Worm (Caenorhabditis elegans) whole organism, L4 larva: ENCODE measurements around the gene H40L08.3.

Experiments used
- F49E8.2 ChIP-seq: sonication (generic microtip); optimal IDR thresholded peaks from 2 replicates; lab custom pipeline; 2016; ENCODE audit warnings: missing compliant biosample characterization, mild to moderate bottlenecking, missing genetic modification characterization, borderline replicate concordance
- ama-1 ChIP-seq: fragments of 150-350 bp; optimal IDR thresholded peaks from 2 replicates; lab custom pipeline; 2014; ENCODE audit warnings: inconsistent platforms, mixed read lengths
- dve-1 ChIP-seq: sonication (generic microtip); optimal IDR thresholded peaks from 2 replicates; lab custom pipeline; 2017; ENCODE audit warnings: antibody characterized with exemption, mild to moderate bottlenecking, missing genetic modification characterization, missing compliant biosample characterization; ENCODE audit not compliant: insufficient read depth
- hmg-1.1 ChIP-seq: fragments of 200-800 bp; sonication (Bioruptor generic); IDR thresholded peaks from 2 replicates; pipeline ENCODE4 v1.3.6; 2022; ENCODE audit warnings: missing genetic modification reagents, missing genetic modification characterization, missing compliant biosample characterization
- jun-1 ChIP-seq: fragments of 150-350 bp; optimal IDR thresholded peaks from 2 replicates; lab custom pipeline; 2014; ENCODE audit warnings: missing biosample characterization, missing genetic modification reagents, missing genetic modification characterization
- lin-13 ChIP-seq: fragments of 150-350 bp; optimal IDR thresholded peaks from 2 replicates; lab custom pipeline; 2014; ENCODE audit warnings: missing biosample characterization, missing genetic modification reagents, missing genetic modification characterization
- madf-9 ChIP-seq: fragments of 200-800 bp; sonication (Bioruptor generic); conservative IDR thresholded peaks from 2 replicates; pipeline ENCODE4 v1.3.6; 2022; ENCODE audit warnings: missing genetic modification reagents, missing genetic modification characterization, missing compliant biosample characterization
- nhr-41 ChIP-seq: fragments of 200-800 bp; sonication (Bioruptor generic); IDR thresholded peaks from 2 replicates; pipeline ENCODE4 v1.3.6; 2022; ENCODE audit warnings: missing genetic modification reagents, missing genetic modification characterization, missing compliant biosample characterization
- saeg-2 ChIP-seq: fragments of 200-800 bp; sonication (Bioruptor generic); IDR thresholded peaks from 2 replicates; pipeline ENCODE4 v1.3.6; 2022; ENCODE audit warnings: missing genetic modification reagents, missing genetic modification characterization, missing compliant biosample characterization
- unc-39 ChIP-seq: sonication (generic microtip); optimal IDR thresholded peaks from 2 replicates; lab custom pipeline; 2017; ENCODE audit warnings: missing biosample characterization, missing genetic modification characterization
- ztf-11 ChIP-seq: fragments of 150-350 bp; optimal IDR thresholded peaks from 2 replicates; lab custom pipeline; 2014; ENCODE audit warnings: missing biosample characterization, missing genetic modification characterization
- ztf-7 ChIP-seq: fragments of 150-350 bp; optimal IDR thresholded peaks from 2 replicates; lab custom pipeline; 2014; ENCODE audit warnings: missing biosample characterization, missing genetic modification characterization

ce11 chrX:15094973-15095372 is 19.1 kb upstream of the H40L08.3 start, which contains the start of gene F09B12.7:
- TF ChIP-seq ztf-11 = no peak
- no peak for TF ChIP-seq madf-9 (GFP tag; lab: Robert Waterston, UW)
- no peak for TF ChIP-seq ama-1 (lab: Kevin White, UChicago)
- no peak for TF ChIP-seq saeg-2 (GFP tag; lab: Robert Waterston, UW)
- TF ChIP-seq dve-1 = no peak
- TF ChIP-seq ztf-7 (tag; lab: Kevin White, UChicago) = no peak
- no peak for TF ChIP-seq F49E8.2
- TF ChIP-seq unc-39 (tag; lab: Kevin White, UChicago) = no peak
- TF ChIP-seq lin-13 (GFP tag; lab: Kevin White, UChicago) = no peak
- TF ChIP-seq jun-1 = no peak
- TF ChIP-seq nhr-41 = no peak
- TF ChIP-seq hmg-1.1 (GFP tag; lab: Robert Waterston, UW) = no peak
